Fruit fly (Drosophila melanogaster) whole organism: ENCODE measurements around the gene CG17118.

Experiments used
- CG8478 ChIP-seq: fragments of >200 bp; optimal IDR thresholded peaks from 2 replicates; lab custom pipeline; 2018; ENCODE audit warnings: inconsistent platforms
- Dll ChIP-seq: fragments of >200 bp; optimal IDR thresholded peaks from 2 replicates; lab custom pipeline; 2017
- EcR ChIP-seq, 2 experiments: fragments of >200 bp; optimal IDR thresholded peaks; 2 replicates each; lab custom pipeline; 2017; ENCODE audit warnings: missing biosample characterization in 2 of 2, missing genetic modification characterization in 2 of 2, missing genetic modification reagents in 2 of 2
- psq ChIP-seq: fragments of >200 bp; optimal IDR thresholded peaks from 2 replicates; lab custom pipeline; 2017
- usp ChIP-seq: fragments of >200 bp; optimal IDR thresholded peaks from 2 replicates; lab custom pipeline; 2017; ENCODE audit warnings: missing biosample characterization, missing genetic modification characterization, mixed read lengths

- TF ChIP-seq EcR (GFP tag; optimal IDR thresholded peaks at IDR 0.05; lab: Kevin White, UChicago) (no peak), psq (no peak), usp (GFP tag; lab: Kevin White, UChicago) (no peak), CG8478 (lab: Kevin White, UChicago) (no peak), Dll (lab: Kevin White, UChicago) (no peak)
Measured at dm6 chr2L:10711221-10711620, 18.8 kb upstream of the CG17118 start.
